Worm (Caenorhabditis elegans) whole organism, young adult: ENCODE measurements around the gene C26E6.1.

Experiments
- F49E8.2 ChIP-seq: sonication (generic microtip); optimal IDR thresholded peaks from 3 replicates; lab custom pipeline; 2017; ENCODE audit warnings: missing genetic modification characterization, mild to moderate bottlenecking, missing compliant biosample characterization, antibody characterized with exemption, moderate library complexity; ENCODE audit not compliant: insufficient read depth
- T26A5.8 ChIP-seq: sonication (generic microtip); optimal IDR thresholded peaks from 2 replicates; lab custom pipeline; 2016; ENCODE audit warnings: missing genetic modification characterization, missing compliant biosample characterization
- egl-44 ChIP-seq: fragments of 200-800 bp; sonication (Bioruptor generic); IDR thresholded peaks from 2 replicates; pipeline ENCODE4 v1.3.6; 2022; ENCODE audit warnings: missing genetic modification reagents, missing genetic modification characterization, missing compliant biosample characterization
- ets-4 ChIP-seq: fragments of 200-800 bp; sonication (Bioruptor generic); optimal IDR thresholded peaks from 2 replicates; lab custom pipeline; 2018; ENCODE audit warnings: mild to moderate bottlenecking, missing genetic modification characterization, missing compliant biosample characterization
- sdz-38 ChIP-seq: sonication (generic microtip); optimal IDR thresholded peaks from 2 replicates; lab custom pipeline; 2016; ENCODE audit warnings: missing genotype, missing genetic modification characterization, missing compliant biosample characterization

ce11 chrIII:4984444-4985086, 27.9 kb downstream of the C26E6.1 start, which contains the start of gene C27F2.7:
- TF ChIP-seq ets-4 (GFP tag; lab: Kevin White, UChicago): no peak
- no peak for TF ChIP-seq sdz-38 (tag; lab: Kevin White, UChicago)
- no peak for TF ChIP-seq egl-44
- TF ChIP-seq F49E8.2 (tag; lab: Kevin White, UChicago): peak; percentile 72
- TF ChIP-seq T26A5.8 (tag; lab: Kevin White, UChicago): no peak
